Worm (Caenorhabditis elegans) whole organism, L1 larva: ENCODE measurements around the gene T14B4.8.

Experiments used
- fos-1 ChIP-seq: fragments of 150-350 bp; optimal IDR thresholded peaks from 2 replicates; lab custom pipeline; 2014; ENCODE audit warnings: missing biosample characterization, missing genetic modification characterization
- mab-9 ChIP-seq: fragments of 200-800 bp; sonication (Bioruptor generic); IDR thresholded peaks from 2 replicates; pipeline ENCODE4 v1.3.6; 2022; ENCODE audit warnings: missing genetic modification reagents, missing genetic modification characterization, missing compliant biosample characterization
- snpc-4 ChIP-seq: fragments of 150-350 bp; optimal IDR thresholded peaks from 2 replicates; lab custom pipeline; 2014; ENCODE audit warnings: missing biosample characterization, missing genetic modification characterization
- snu-23 ChIP-seq: sonication (generic microtip); optimal IDR thresholded peaks from 2 replicates; lab custom pipeline; 2016; ENCODE audit warnings: missing genetic modification characterization, missing compliant biosample characterization
- unc-62 ChIP-seq: fragments of 150-350 bp; optimal IDR thresholded peaks from 2 replicates; lab custom pipeline; 2014; ENCODE audit warnings: missing biosample characterization, missing genetic modification reagents, missing genetic modification characterization
- vab-15 ChIP-seq: sonication (generic microtip); optimal IDR thresholded peaks from 2 replicates; lab custom pipeline; 2017; ENCODE audit warnings: missing genotype, mild to moderate bottlenecking, missing genetic modification characterization, missing compliant biosample characterization
- xbp-1 ChIP-seq: sonication (generic microtip); optimal IDR thresholded peaks from 2 replicates; lab custom pipeline; 2016; ENCODE audit warnings: missing genetic modification characterization, missing compliant biosample characterization

- TF ChIP-seq snu-23 (GFP tag; lab: Kevin White, UChicago): no peak
- no peak for TF ChIP-seq mab-9 (GFP tag; lab: Robert Waterston, UW)
- no peak for TF ChIP-seq xbp-1 (tag; lab: Kevin White, UChicago)
- no peak for TF ChIP-seq unc-62 (GFP tag; lab: Kevin White, UChicago)
- no peak for TF ChIP-seq vab-15 (tag; lab: Kevin White, UChicago)
- TF ChIP-seq fos-1 (tag; lab: Kevin White, UChicago): no peak
- TF ChIP-seq snpc-4 (tag; lab: Kevin White, UChicago): no peak
These were observed 6.9 kb upstream of the T14B4.8 start, which contains the start of gene mrps-18.C for ce11 chrII:6736066-6736465.
